Fruit fly (Drosophila melanogaster) whole organism, embryonic: ENCODE results near the gene CG14174.
A peak's percentile ranks its signal among the peaks of the same experiment; 100 is the strongest.

ENCODE experiments used
- Abd-B ChIP-seq: fragments of 200-800 bp; sonication (Bioruptor generic); optimal IDR thresholded peaks from 2 replicates; lab custom pipeline; 2018; ENCODE audit warnings: missing biosample characterization, mild to moderate bottlenecking, missing genetic modification characterization, moderate library complexity
- Antp ChIP-seq: fragments of 200-800 bp; sonication (Bioruptor generic); optimal IDR thresholded peaks from 3 replicates; lab custom pipeline; 2016; ENCODE audit warnings: missing biosample characterization, missing genetic modification characterization
- CG10147 ChIP-seq: fragments of 200-800 bp; sonication (Bioruptor generic); optimal IDR thresholded peaks from 2 replicates; lab custom pipeline; 2019; ENCODE audit warnings: missing biosample characterization, mild to moderate bottlenecking, missing genetic modification characterization, moderate library complexity
- CG1024 ChIP-seq: fragments of 200-800 bp; sonication (Bioruptor generic); IDR thresholded peaks from 2 replicates; pipeline ENCODE4 v1.3.6; 2022; ENCODE audit warnings: missing biosample characterization, missing genetic modification characterization
- CG12659 ChIP-seq: fragments of 200-800 bp; sonication (Bioruptor generic); optimal IDR thresholded peaks from 3 replicates; lab custom pipeline; 2017; ENCODE audit warnings: mild to moderate bottlenecking, missing biosample characterization, missing genetic modification reagents, missing genetic modification characterization
- CG13894 ChIP-seq: fragments of 200-800 bp; sonication (Bioruptor generic); optimal IDR thresholded peaks from 3 replicates; lab custom pipeline; 2018; ENCODE audit warnings: missing biosample characterization, mild to moderate bottlenecking, missing genetic modification characterization, moderate library complexity
- CG1603 ChIP-seq: fragments of 200-800 bp; sonication (Bioruptor generic); optimal IDR thresholded peaks from 2 replicates; lab custom pipeline; 2019; ENCODE audit warnings: missing biosample characterization, mild to moderate bottlenecking, missing genetic modification characterization, moderate library complexity
- CG16779 ChIP-seq: fragments of 200-800 bp; sonication (Bioruptor generic); IDR thresholded peaks from 2 replicates; pipeline ENCODE4 v1.3.6; 2022; ENCODE audit warnings: missing biosample characterization, missing genetic modification characterization
- CG17385 ChIP-seq: fragments of 200-800 bp; sonication (Bioruptor generic); optimal IDR thresholded peaks from 3 replicates; lab custom pipeline; 2018; ENCODE audit warnings: missing biosample characterization, mild to moderate bottlenecking, missing genetic modification characterization
- CG17568 ChIP-seq: fragments of 200-800 bp; sonication (Bioruptor generic); optimal IDR thresholded peaks from 2 replicates; lab custom pipeline; 2018; ENCODE audit warnings: missing biosample characterization, mild to moderate bottlenecking, missing genetic modification characterization, moderate library complexity
- CG2202 ChIP-seq: fragments of 200-800 bp; sonication (Bioruptor generic); optimal IDR thresholded peaks from 2 replicates; lab custom pipeline; 2018; ENCODE audit warnings: missing biosample characterization, mild to moderate bottlenecking, missing genetic modification characterization
- CG2712 ChIP-seq: fragments of 200-800 bp; optimal IDR thresholded peaks from 3 replicates; lab custom pipeline; 2019; ENCODE audit warnings: missing biosample characterization, mild to moderate bottlenecking, missing genetic modification characterization, moderate library complexity
- CG3847 ChIP-seq: fragments of 200-800 bp; sonication (Bioruptor generic); IDR thresholded peaks from 2 replicates; pipeline ENCODE4 v1.3.6; 2022; ENCODE audit warnings: missing biosample characterization, missing genetic modification characterization
- CG6765 ChIP-seq: fragments of 200-800 bp; sonication (Bioruptor generic); optimal IDR thresholded peaks from 3 replicates; lab custom pipeline; 2017; ENCODE audit warnings: missing biosample characterization, mild to moderate bottlenecking, missing genetic modification characterization
- CG6813 ChIP-seq: fragments of 200-800 bp; sonication (Bioruptor generic); optimal IDR thresholded peaks from 2 replicates; lab custom pipeline; 2017; ENCODE audit warnings: missing biosample characterization, missing genetic modification characterization, mild to moderate bottlenecking, moderate library complexity, missing genetic modification reagents
- CG7372 ChIP-seq: fragments of 200-800 bp; sonication (Bioruptor generic); IDR thresholded peaks from 2 replicates; pipeline ENCODE4 v1.3.6; 2022; ENCODE audit warnings: missing biosample characterization, missing genetic modification characterization
- CG8944 ChIP-seq: fragments of 200-800 bp; sonication (Bioruptor generic); optimal IDR thresholded peaks from 3 replicates; lab custom pipeline; 2016; ENCODE audit warnings: missing biosample characterization, missing genetic modification characterization
- CG9437 ChIP-seq: fragments of 200-800 bp; sonication (Bioruptor generic); optimal IDR thresholded peaks from 2 replicates; lab custom pipeline; 2018; ENCODE audit warnings: missing biosample characterization, mild to moderate bottlenecking, missing genetic modification characterization
- CG9797 ChIP-seq: fragments of 200-800 bp; sonication (Bioruptor generic); optimal IDR thresholded peaks from 3 replicates; lab custom pipeline; 2018; ENCODE audit warnings: missing biosample characterization, mild to moderate bottlenecking, missing genetic modification characterization
- Dek ChIP-seq: fragments of 200-800 bp; sonication (Bioruptor generic); optimal IDR thresholded peaks from 3 replicates; lab custom pipeline; 2019; ENCODE audit warnings: missing biosample characterization, mild to moderate bottlenecking, missing genetic modification characterization, moderate library complexity
- Doc3 ChIP-seq: fragments of 200-800 bp; sonication (Bioruptor generic); IDR thresholded peaks from 3 replicates; pipeline ENCODE4 v1.3.6; 2022; ENCODE audit warnings: missing biosample characterization, missing genetic modification characterization; ENCODE audit not compliant: partially characterized antibody
- Ets65A ChIP-seq: fragments of 200-800 bp; sonication (Bioruptor generic); peaks from one replicate; lab custom pipeline; 2016; ENCODE audit warnings: missing biosample characterization, missing genetic modification characterization
- Hey ChIP-seq: fragments of 200-800 bp; sonication (Bioruptor generic); optimal IDR thresholded peaks from 3 replicates; lab custom pipeline; 2018; ENCODE audit warnings: missing biosample characterization, mild to moderate bottlenecking, missing genetic modification characterization
- Mes4 ChIP-seq: fragments of 200-800 bp; sonication (Bioruptor generic); optimal IDR thresholded peaks from 2 replicates; lab custom pipeline; 2016; ENCODE audit warnings: missing biosample characterization, missing genetic modification characterization
- NK7.1 ChIP-seq: fragments of 200-800 bp; sonication (Bioruptor generic); optimal IDR thresholded peaks from 3 replicates; lab custom pipeline; 2016; ENCODE audit warnings: missing biosample characterization, missing genetic modification characterization
- Nf-YB ChIP-seq: fragments of 200-800 bp; sonication (Bioruptor generic); optimal IDR thresholded peaks from 3 replicates; lab custom pipeline; 2019; ENCODE audit warnings: missing biosample characterization, mild to moderate bottlenecking, missing genetic modification characterization, moderate library complexity
- Pdp1 ChIP-seq, 2 experiments: fragments of 200-800 bp; sonication (Bioruptor generic); optimal IDR thresholded peaks; 3 replicates each; lab custom pipeline; 2016; ENCODE audit warnings: missing biosample characterization in 2 of 2, missing genetic modification characterization in 2 of 2, mild to moderate bottlenecking in 1 of 2, moderate library complexity in 1 of 2
- Rfx ChIP-seq: fragments of 200-800 bp; sonication (Bioruptor generic); IDR thresholded peaks from 2 replicates; pipeline ENCODE4 v1.3.6; 2022; ENCODE audit warnings: missing biosample characterization, missing genetic modification characterization
- ac ChIP-seq: fragments of 200-800 bp; sonication (Bioruptor generic); optimal IDR thresholded peaks from 3 replicates; lab custom pipeline; 2017; ENCODE audit warnings: missing biosample characterization, mild to moderate bottlenecking, missing genetic modification characterization
- ash1 ChIP-seq: fragments of 200-800 bp; sonication (Bioruptor generic); optimal IDR thresholded peaks from 2 replicates; lab custom pipeline; 2018; ENCODE audit warnings: missing biosample characterization, mild to moderate bottlenecking, missing genetic modification characterization
- bab2 ChIP-seq: fragments of 200-800 bp; sonication (Bioruptor generic); optimal IDR thresholded peaks from 2 replicates; lab custom pipeline; 2016; ENCODE audit warnings: missing biosample characterization, missing genetic modification characterization
- bbx ChIP-seq: fragments of 200-800 bp; sonication (Bioruptor generic); IDR thresholded peaks from 2 replicates; pipeline ENCODE4 v1.3.6; 2022; ENCODE audit warnings: missing biosample characterization, missing genetic modification characterization; ENCODE audit not compliant: partially characterized antibody
- cg ChIP-seq: fragments of 200-800 bp; sonication (Bioruptor generic); optimal IDR thresholded peaks from 3 replicates; lab custom pipeline; 2019; ENCODE audit warnings: missing biosample characterization, mild to moderate bottlenecking, missing genetic modification characterization, moderate library complexity
- da ChIP-seq: fragments of 200-800 bp; sonication (Bioruptor generic); optimal IDR thresholded peaks from 2 replicates; lab custom pipeline; 2016; ENCODE audit warnings: missing biosample characterization, missing genetic modification characterization
- ftz-f1 ChIP-seq: fragments of 200-800 bp; sonication (Bioruptor generic); optimal IDR thresholded peaks from 2 replicates; lab custom pipeline; 2016; ENCODE audit warnings: missing biosample characterization, missing genetic modification characterization
- kah ChIP-seq: fragments of 200-800 bp; sonication (Bioruptor generic); optimal IDR thresholded peaks from 2 replicates; lab custom pipeline; 2018; ENCODE audit warnings: missing biosample characterization, mild to moderate bottlenecking, missing genetic modification characterization
- nerfin-2 ChIP-seq: fragments of 200-800 bp; sonication (Bioruptor generic); IDR thresholded peaks from 2 replicates; pipeline ENCODE4 v1.3.6; 2022; ENCODE audit warnings: missing biosample characterization, missing genetic modification characterization; ENCODE audit not compliant: partially characterized antibody
- peb ChIP-seq: fragments of 200-800 bp; sonication (Bioruptor generic); IDR thresholded peaks from 2 replicates; pipeline ENCODE4 v1.3.6; 2022; ENCODE audit warnings: missing biosample characterization, missing genetic modification characterization
- pzg ChIP-seq: fragments of 200-800 bp; sonication (Bioruptor generic); optimal IDR thresholded peaks from 3 replicates; lab custom pipeline; 2018; ENCODE audit warnings: missing biosample characterization, mild to moderate bottlenecking, missing genetic modification characterization, moderate library complexity
- scrt ChIP-seq: fragments of 200-800 bp; sonication (Bioruptor generic); optimal IDR thresholded peaks from 2 replicates; lab custom pipeline; 2018; ENCODE audit warnings: missing biosample characterization, mild to moderate bottlenecking, missing genetic modification characterization, moderate library complexity
- sisA ChIP-seq: fragments of 200-800 bp; sonication (Bioruptor generic); IDR thresholded peaks from 2 replicates; pipeline ENCODE4 v1.3.6; 2022; ENCODE audit warnings: missing biosample characterization, missing genetic modification characterization
- sug ChIP-seq: fragments of 200-800 bp; optimal IDR thresholded peaks from 2 replicates; lab custom pipeline; 2019; ENCODE audit warnings: missing biosample characterization, mild to moderate bottlenecking, missing genetic modification characterization, moderate library complexity
- trem ChIP-seq: fragments of 200-800 bp; optimal IDR thresholded peaks from 3 replicates; lab custom pipeline; 2019; ENCODE audit warnings: missing biosample characterization, mild to moderate bottlenecking, missing genetic modification characterization, moderate library complexity
- ttk ChIP-seq: fragments of 200-800 bp; sonication (Bioruptor generic); IDR thresholded peaks from 2 replicates; pipeline ENCODE4 v2.1.2; 2022; ENCODE audit warnings: missing biosample characterization, missing genetic modification characterization
- tx ChIP-seq: fragments of 200-800 bp; sonication (Bioruptor generic); optimal IDR thresholded peaks from 2 replicates; lab custom pipeline; 2016; ENCODE audit warnings: missing biosample characterization, missing genetic modification characterization
- vnd ChIP-seq: fragments of 200-800 bp; sonication (Bioruptor generic); IDR thresholded peaks from 3 replicates; pipeline ENCODE4 v1.3.6; 2022; ENCODE audit warnings: missing biosample characterization, missing genetic modification characterization; ENCODE audit not compliant: partially characterized antibody
- zen2 ChIP-seq: fragments of 200-800 bp; sonication (Bioruptor generic); IDR thresholded peaks from 3 replicates; pipeline ENCODE4 v1.3.6; 2022; ENCODE audit warnings: missing biosample characterization, missing genetic modification characterization; ENCODE audit not compliant: partially characterized antibody

The CG14174 gene

DNA sequence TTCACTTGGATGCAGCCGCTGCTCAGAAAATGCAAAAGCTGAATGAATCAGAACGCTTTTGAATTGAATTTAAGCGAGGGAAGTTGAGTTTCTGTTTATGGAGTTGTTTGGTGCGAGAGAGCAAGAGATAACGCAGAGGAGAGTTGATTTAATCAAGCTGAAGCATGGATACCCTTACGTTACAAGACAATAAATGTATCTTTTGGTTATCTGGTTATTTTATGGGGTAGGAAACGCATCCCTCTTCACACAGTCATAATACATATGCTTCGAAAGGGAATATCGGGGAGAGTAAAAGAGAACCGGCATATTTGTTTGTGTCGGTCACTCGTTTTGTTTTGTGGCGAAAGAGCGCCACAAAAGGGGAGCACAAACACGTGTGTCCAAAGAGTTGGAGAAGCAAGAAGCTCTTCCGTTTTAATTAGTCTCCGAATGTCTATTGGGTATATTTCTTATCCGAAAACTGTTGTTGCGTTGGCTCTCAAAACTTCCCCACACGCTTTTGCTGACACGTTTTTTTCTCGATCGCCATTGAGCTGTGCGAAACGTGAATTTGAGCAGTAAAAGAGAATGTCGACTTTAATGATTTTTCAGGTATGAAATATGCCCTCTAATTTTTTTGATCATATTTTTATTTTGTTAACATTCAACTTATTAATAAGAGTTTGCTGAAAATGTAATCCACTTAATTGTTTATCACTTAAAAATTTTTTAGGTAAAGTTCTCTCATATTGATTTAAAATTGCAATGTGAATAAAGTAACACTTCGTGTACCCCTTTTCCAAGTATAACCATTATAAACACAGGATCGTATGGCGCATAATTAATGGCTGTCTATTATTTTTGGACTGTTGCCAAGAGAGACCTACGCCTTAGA lies 22.2 kb upstream of the CG14174 start, which contains the start of gene Prps (continued):
- TF ChIP-seq cg, result peak; percentile 53
- peak; percentile 75 for TF ChIP-seq CG17385 (GFP tag; lab: Kevin White, UChicago)
- peak; percentile 74 for TF ChIP-seq Mes4 (GFP tag; lab: Kevin White, UChicago)
- TF ChIP-seq vnd (GFP tag; lab: Robert Waterston, UW), result no peak
- peak; percentile 68 for TF ChIP-seq sug (tag; lab: Kevin White, UChicago)
- TF ChIP-seq sisA, result peak; percentile 80
- TF ChIP-seq CG6813 (GFP tag; lab: Kevin White, UChicago), result peak; percentile 69
- TF ChIP-seq CG13894 (tag; lab: Kevin White, UChicago), result peak; percentile 85
- peak; percentile 52 for TF ChIP-seq CG6765 (GFP tag; lab: Kevin White, UChicago)
- TF ChIP-seq kah (GFP tag; lab: Kevin White, UChicago), result peak; percentile 50
- no peak for TF ChIP-seq CG9797
- peak; percentile 87 for TF ChIP-seq CG16779 (GFP tag; lab: Robert Waterston, UW)
- TF ChIP-seq CG9437 (GFP tag; lab: Kevin White, UChicago), result peak; percentile 18
- peak; percentile 67 for TF ChIP-seq NK7.1 (GFP tag; lab: Kevin White, UChicago)
- TF ChIP-seq Abd-B (GFP tag; lab: Kevin White, UChicago), result peak; percentile 36
- peak; percentile 78 for TF ChIP-seq CG17568 (GFP tag; lab: Kevin White, UChicago)
- TF ChIP-seq bab2 (GFP tag; lab: Kevin White, UChicago), result peak; percentile 60
- TF ChIP-seq ac (GFP tag; lab: Kevin White, UChicago), result no peak
- TF ChIP-seq CG10147, result peak; percentile 30
- TF ChIP-seq tx, result peak; percentile 58

DNA sequence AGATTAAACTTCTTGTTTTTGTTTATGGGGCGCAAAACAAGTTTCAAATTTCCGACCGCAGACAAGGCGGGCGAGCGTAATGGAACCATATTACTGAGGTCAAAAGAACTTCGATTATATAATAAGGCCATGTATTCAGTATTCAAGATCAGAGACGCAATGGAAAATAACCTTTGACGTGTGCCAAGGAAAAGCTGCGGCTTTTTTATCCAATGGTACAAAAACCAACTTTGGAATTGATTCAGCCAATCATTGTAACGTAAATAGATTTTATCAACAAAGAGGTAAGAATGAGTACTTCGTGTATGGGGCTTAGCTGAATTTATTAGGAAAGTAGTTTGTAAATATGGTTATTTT lies 21.6 kb upstream of the CG14174 start:
- no peak for TF ChIP-seq peb (GFP tag; lab: Robert Waterston, UW)
- TF ChIP-seq CG8944 (GFP tag; lab: Kevin White, UChicago), result no peak
- TF ChIP-seq Dek (tag; lab: Kevin White, UChicago), result no peak
- TF ChIP-seq Nf-YB (GFP tag; lab: Kevin White, UChicago), result peak; percentile 56
- no peak for TF ChIP-seq da (GFP tag; lab: Kevin White, UChicago)
- TF ChIP-seq ash1, result no peak
- no peak for TF ChIP-seq CG2202 (tag; lab: Kevin White, UChicago)
- no peak for TF ChIP-seq CG1603
- 0 out of 2 replicates have a peak, but pooled peaks have one; percentile 33 for TF ChIP-seq CG7372 (GFP tag; lab: Robert Waterston, UW)
- TF ChIP-seq Pdp1 (GFP tag; optimal IDR thresholded peaks at IDR 0.05; lab: Kevin White, UChicago), result peak in 1 of 2 experiments; percentile 94
- TF ChIP-seq Hey (tag; lab: Kevin White, UChicago), result no peak
- no peak for TF ChIP-seq ftz-f1 (GFP tag; lab: Kevin White, UChicago)
- no peak for TF ChIP-seq CG2712 (tag; lab: Kevin White, UChicago)
- no peak for TF ChIP-seq CG1024 (GFP tag; lab: Robert Waterston, UW)
- TF ChIP-seq, all 482 proteins: peak for 3

dm6 chr3L:9698193-9698642 lies 20.9 kb upstream of the CG14174 start, which contains the start of gene Ubc4:
Gene Ubc4 (plus strand): TSS chr3L:9698336.
- peak; percentile 0 for TF ChIP-seq trem (tag; lab: Kevin White, UChicago)
- peak; percentile 57 for TF ChIP-seq CG12659
- TF ChIP-seq ttk (GFP tag; lab: Robert Waterston, UW), result no peak
- peak; percentile 73 for TF ChIP-seq Doc3 (GFP tag; lab: Robert Waterston, UW)
- no peak for TF ChIP-seq scrt (GFP tag; lab: Kevin White, UChicago)
- TF ChIP-seq bbx (GFP tag; lab: Robert Waterston, UW), result peak; percentile 89
- TF ChIP-seq Ets65A (GFP tag; lab: Kevin White, UChicago), result peak; percentile 49
- peak; percentile 15 for TF ChIP-seq CG2712 (tag; lab: Kevin White, UChicago)
- peak; percentile 56 for TF ChIP-seq nerfin-2 (GFP tag; lab: Robert Waterston, UW)
- peak; percentile 92 for TF ChIP-seq pzg (GFP tag; lab: Kevin White, UChicago)
- peak; percentile 37 for TF ChIP-seq CG3847 (GFP tag; lab: Robert Waterston, UW)
- TF ChIP-seq zen2 (GFP tag; lab: Robert Waterston, UW), result peak; percentile 77
- peak; percentile 53 for TF ChIP-seq Rfx (GFP tag; lab: Robert Waterston, UW)
- peak; percentile 25 for TF ChIP-seq Antp
